Worm (Caenorhabditis elegans) whole organism, young adult: ENCODE measurements around the gene R10E11.6.

ENCODE experiments used
- B0019.2 ChIP-seq: fragments of 200-800 bp; sonication (Bioruptor generic); conservative IDR thresholded peaks from 2 replicates; pipeline ENCODE4 v1.3.6; 2022; ENCODE audit warnings: missing genetic modification reagents, missing genetic modification characterization, missing compliant biosample characterization
- C06A6.2 ChIP-seq: fragments of 200-800 bp; sonication (Bioruptor generic); conservative IDR thresholded peaks from 2 replicates; pipeline ENCODE4 v1.3.6; 2022; ENCODE audit warnings: missing genetic modification characterization, missing compliant biosample characterization
- C17E4.6 ChIP-seq: fragments of 200-800 bp; sonication (Bioruptor generic); IDR thresholded peaks from 2 replicates; pipeline ENCODE4 v1.3.6; 2022; ENCODE audit warnings: missing genetic modification reagents, missing genetic modification characterization, missing compliant biosample characterization
- F22D6.2 ChIP-seq: sonication (generic microtip); optimal IDR thresholded peaks from 2 replicates; lab custom pipeline; 2016; ENCODE audit warnings: mild to moderate bottlenecking, missing genetic modification characterization, missing compliant biosample characterization
- F57A8.1 ChIP-seq: fragments of 200-800 bp; sonication (Bioruptor generic); optimal IDR thresholded peaks from 2 replicates; lab custom pipeline; 2018; ENCODE audit warnings: mild to moderate bottlenecking, missing genetic modification characterization, moderate library complexity, missing compliant biosample characterization
- F57C9.4 ChIP-seq: sonication (generic microtip); optimal IDR thresholded peaks from 2 replicates; lab custom pipeline; 2017; ENCODE audit warnings: mild to moderate bottlenecking, missing genetic modification characterization, missing compliant biosample characterization
- K11D2.4 ChIP-seq: fragments of 200-800 bp; sonication (Bioruptor generic); IDR thresholded peaks from 2 replicates; pipeline ENCODE4 v1.3.6; 2022; ENCODE audit warnings: missing genetic modification reagents, missing genetic modification characterization, missing compliant biosample characterization
- K12H6.12 ChIP-seq: fragments of 200-800 bp; sonication (Bioruptor generic); optimal IDR thresholded peaks from 2 replicates; lab custom pipeline; 2018; ENCODE audit warnings: mild to moderate bottlenecking, missing genetic modification characterization, missing compliant biosample characterization
- Y79H2A.3 ChIP-seq: fragments of 200-800 bp; sonication (Bioruptor generic); conservative IDR thresholded peaks from 2 replicates; pipeline ENCODE4 v1.3.6; 2022; ENCODE audit warnings: missing genetic modification reagents, missing genetic modification characterization, missing compliant biosample characterization
- ZK185.1 ChIP-seq: sonication (generic microtip); optimal IDR thresholded peaks from 2 replicates; lab custom pipeline; 2016; ENCODE audit warnings: mild to moderate bottlenecking, missing genetic modification characterization, missing compliant biosample characterization; ENCODE audit not compliant: poor library complexity, severe bottlenecking
- ama-1 ChIP-seq, 3 experiments: fragments of 150-350 bp in 1 of 3; sonication (generic microtip) in 2 of 3; optimal IDR thresholded peaks; 2 replicates each; lab custom pipeline; 2014 to 2018; ENCODE audit warnings: missing biosample characterization in 2 of 3, missing genetic modification characterization in 2 of 3, missing genetic modification reagents in 2 of 3
- aptf-3 ChIP-seq: fragments of 200-800 bp; sonication (Bioruptor generic); IDR thresholded peaks from 2 replicates; pipeline ENCODE4 v1.3.6; 2022; ENCODE audit warnings: missing genetic modification characterization, missing compliant biosample characterization
- ceh-58 ChIP-seq: fragments of 200-800 bp; sonication (Bioruptor generic); IDR thresholded peaks from 2 replicates; pipeline ENCODE4 v1.3.6; 2022; ENCODE audit warnings: missing genetic modification characterization, missing compliant biosample characterization
- ceh-91 ChIP-seq: fragments of 200-800 bp; sonication (Bioruptor generic); IDR thresholded peaks from 2 replicates; pipeline ENCODE4 v1.3.6; 2022; ENCODE audit warnings: missing genetic modification reagents, missing genetic modification characterization, missing compliant biosample characterization
- chd-7 ChIP-seq: sonication (generic microtip); optimal IDR thresholded peaks from 2 replicates; lab custom pipeline; 2016; ENCODE audit warnings: mild to moderate bottlenecking, missing genetic modification characterization, moderate library complexity, missing compliant biosample characterization
- dpl-1 ChIP-seq: fragments of 150-350 bp; optimal IDR thresholded peaks from 2 replicates; lab custom pipeline; 2014; ENCODE audit warnings: missing biosample characterization, missing genetic modification reagents, missing genetic modification characterization
- ets-4 ChIP-seq: fragments of 200-800 bp; sonication (Bioruptor generic); optimal IDR thresholded peaks from 2 replicates; lab custom pipeline; 2018; ENCODE audit warnings: mild to moderate bottlenecking, missing genetic modification characterization, missing compliant biosample characterization
- gei-17 ChIP-seq: fragments of 200-800 bp; sonication (Bioruptor generic); optimal IDR thresholded peaks from 2 replicates; lab custom pipeline; 2018; ENCODE audit warnings: mild to moderate bottlenecking, missing genetic modification characterization, missing compliant biosample characterization
- hmg-20 ChIP-seq: fragments of 200-800 bp; sonication (Bioruptor generic); IDR thresholded peaks from 2 replicates; pipeline ENCODE4 v1.3.6; 2022; ENCODE audit warnings: missing genetic modification reagents, missing genetic modification characterization, missing compliant biosample characterization
- hsf-1 ChIP-seq: fragments of 200-800 bp; sonication (Bioruptor generic); IDR thresholded peaks from 2 replicates; pipeline ENCODE4 v1.3.6; 2022; ENCODE audit warnings: missing genetic modification reagents, missing genetic modification characterization, missing compliant biosample characterization
- lin-54 ChIP-seq: fragments of 200-800 bp; sonication (Bioruptor generic); optimal IDR thresholded peaks from 2 replicates; lab custom pipeline; 2018; ENCODE audit warnings: mild to moderate bottlenecking, missing genetic modification characterization, missing compliant biosample characterization
- lir-1 ChIP-seq: fragments of 200-800 bp; sonication (Bioruptor generic); conservative IDR thresholded peaks from 2 replicates; pipeline ENCODE4 v1.3.6; 2022; ENCODE audit warnings: missing genetic modification reagents, missing genetic modification characterization, missing compliant biosample characterization
- lsy-27 ChIP-seq: sonication (generic microtip); optimal IDR thresholded peaks from 2 replicates; lab custom pipeline; 2017; ENCODE audit warnings: missing genetic modification characterization, mild to moderate bottlenecking, missing compliant biosample characterization, antibody characterized with exemption, missing genotype, borderline replicate concordance; ENCODE audit not compliant: insufficient read depth
- madf-3 ChIP-seq: fragments of 200-800 bp; sonication (Bioruptor generic); IDR thresholded peaks from 2 replicates; pipeline ENCODE4 v1.3.6; 2022; ENCODE audit warnings: missing genetic modification reagents, missing genetic modification characterization, missing compliant biosample characterization
- mes-4 ChIP-seq: sonication (generic microtip); optimal IDR thresholded peaks from 2 replicates; lab custom pipeline; 2016; ENCODE audit warnings: missing genotype, missing genetic modification characterization, missing compliant biosample characterization
- mxl-1 ChIP-seq: sonication (generic microtip); optimal IDR thresholded peaks from 2 replicates; lab custom pipeline; 2016; ENCODE audit warnings: missing genetic modification characterization, missing compliant biosample characterization
- nfya-1 ChIP-seq: sonication (generic microtip); optimal IDR thresholded peaks from 2 replicates; lab custom pipeline; 2017; ENCODE audit warnings: antibody characterized with exemption, missing compliant biosample characterization, missing genetic modification characterization, borderline replicate concordance; ENCODE audit not compliant: insufficient read depth
- nhr-120 ChIP-seq: fragments of 200-800 bp; sonication (Bioruptor generic); IDR thresholded peaks from 2 replicates; pipeline ENCODE4 v1.3.6; 2022; ENCODE audit warnings: missing genetic modification characterization, missing compliant biosample characterization
- nhr-179 ChIP-seq: sonication (generic microtip); optimal IDR thresholded peaks from 2 replicates; lab custom pipeline; 2016; ENCODE audit warnings: mild to moderate bottlenecking, missing genetic modification characterization, missing compliant biosample characterization
- nhr-27 ChIP-seq: fragments of 200-800 bp; sonication (Bioruptor generic); optimal IDR thresholded peaks from 2 replicates; lab custom pipeline; 2018; ENCODE audit warnings: mild to moderate bottlenecking, missing genetic modification characterization, moderate library complexity, missing compliant biosample characterization
- nhr-80 ChIP-seq: sonication (generic microtip); optimal IDR thresholded peaks from 2 replicates; lab custom pipeline; 2016; ENCODE audit warnings: missing genetic modification characterization, missing compliant biosample characterization
- pha-4 ChIP-seq: fragments of 150-350 bp; sonication (generic microtip); optimal IDR thresholded peaks from 2 replicates; lab custom pipeline; 2014; ENCODE audit warnings: missing biosample characterization, missing genetic modification reagents, missing genetic modification characterization
- sea-2 ChIP-seq: fragments of 200-800 bp; sonication (Bioruptor generic); IDR thresholded peaks from 2 replicates; pipeline ENCODE4 v1.3.6; 2022; ENCODE audit warnings: missing genetic modification characterization, missing compliant biosample characterization
- snpc-1.3 ChIP-seq: sonication (generic microtip); optimal IDR thresholded peaks from 2 replicates; lab custom pipeline; 2017; ENCODE audit warnings: missing genetic modification characterization, mild to moderate bottlenecking, missing compliant biosample characterization, antibody characterized with exemption, moderate library complexity, missing genotype, missing genetic modification reagents; ENCODE audit not compliant: insufficient read depth
- snpc-4 ChIP-seq, 5 experiments: fragments of 150-350 bp in 1 of 5; sonication (generic microtip) in 4 of 5; optimal IDR thresholded peaks; 2 replicates each; lab custom pipeline; 2014 to 2018; ENCODE audit warnings: missing genetic modification characterization in 5 of 5, missing biosample characterization in 3 of 5, antibody characterized with exemption in 2 of 5, mild to moderate bottlenecking in 2 of 5, missing compliant biosample characterization in 2 of 5, missing genotype in 2 of 5, moderate library complexity in 2 of 5, missing genetic modification reagents in 1 of 5
- somi-1 ChIP-seq: fragments of 200-800 bp; sonication (Bioruptor generic); optimal IDR thresholded peaks from 2 replicates; lab custom pipeline; 2018; ENCODE audit warnings: mild to moderate bottlenecking, missing genetic modification characterization, missing compliant biosample characterization
- sptf-2 ChIP-seq: fragments of 200-800 bp; sonication (Bioruptor generic); optimal IDR thresholded peaks from 2 replicates; lab custom pipeline; 2018; ENCODE audit warnings: mild to moderate bottlenecking, missing genetic modification characterization, missing compliant biosample characterization
- tbp1 ChIP-seq: fragments of 200-800 bp; sonication (Bioruptor generic); optimal IDR thresholded peaks from 2 replicates; lab custom pipeline; 2018; ENCODE audit warnings: mild to moderate bottlenecking, missing genetic modification characterization, missing compliant biosample characterization
- tbx-9 ChIP-seq: sonication (generic microtip); optimal IDR thresholded peaks from 2 replicates; lab custom pipeline; 2016; ENCODE audit warnings: borderline replicate concordance, missing genetic modification characterization, inconsistent platforms, missing compliant biosample characterization
- unc-130 ChIP-seq: sonication (generic microtip); optimal IDR thresholded peaks from 2 replicates; lab custom pipeline; 2016; ENCODE audit warnings: missing genetic modification reagents, missing genetic modification characterization, missing compliant biosample characterization
- zim-3 ChIP-seq: sonication (generic microtip); optimal IDR thresholded peaks from 2 replicates; lab custom pipeline; 2017; ENCODE audit warnings: mild to moderate bottlenecking, missing genetic modification characterization, moderate library complexity, missing compliant biosample characterization
- ztf-3 ChIP-seq: fragments of 200-800 bp; sonication (Bioruptor generic); optimal IDR thresholded peaks from 2 replicates; lab custom pipeline; 2018; ENCODE audit warnings: mild to moderate bottlenecking, missing genetic modification characterization, missing compliant biosample characterization

The R10E11.6 gene

DNA sequence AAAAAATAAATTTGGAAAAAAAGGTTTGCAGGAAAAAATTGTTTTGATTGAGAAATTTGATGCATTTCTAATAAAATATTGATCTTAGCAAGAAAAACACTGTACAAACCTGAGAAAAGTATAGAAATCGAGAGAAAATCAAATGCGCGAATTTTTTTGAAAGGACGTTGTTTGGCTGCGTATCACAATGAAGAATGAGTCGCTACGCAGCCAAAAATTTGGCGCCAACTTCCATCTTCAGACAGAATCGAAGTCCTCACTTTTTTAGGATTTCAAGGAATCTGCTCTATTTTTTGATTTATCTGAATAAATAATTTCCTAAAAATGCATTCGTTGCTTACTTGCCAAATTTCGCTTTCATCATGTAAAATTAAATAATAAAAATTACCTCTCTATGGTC, 36.1 kb upstream of the R10E11.6 start (continued):
- TF ChIP-seq F22D6.2 (no peak), lir-1 (GFP tag; lab: Robert Waterston, UW) (no peak), F57A8.1 (no peak), pha-4 (tag; lab: Kevin White, UChicago) (no peak), lsy-27 (tag; lab: Kevin White, UChicago) (no peak), chd-7 (no peak), mxl-1 (tag; lab: Kevin White, UChicago) (no peak), lin-54 (GFP tag; lab: Kevin White, UChicago) (peak; percentile 37), K12H6.12 (tag; lab: Kevin White, UChicago) (no peak), ceh-58 (no peak), ceh-91 (GFP tag; lab: Robert Waterston, UW) (peak; percentile 74), ama-1 (optimal IDR thresholded peaks at IDR 0.05; lab: Kevin White, UChicago) (no peak), ama-1 (GFP tag; optimal IDR thresholded peaks at IDR 0.05; lab: Kevin White, UChicago) (no peak), ets-4 (GFP tag; lab: Kevin White, UChicago) (no peak), tbx-9 (tag; lab: Kevin White, UChicago) (no peak), tbp1 (GFP tag; lab: Kevin White, UChicago) (peak; percentile 17), mes-4 (tag; lab: Kevin White, UChicago) (no peak), B0019.2 (GFP tag; lab: Robert Waterston, UW) (no peak), Y79H2A.3 (GFP tag; lab: Robert Waterston, UW) (no peak), gei-17 (no peak), zim-3 (tag; lab: Kevin White, UChicago) (no peak), hmg-20 (GFP tag; lab: Robert Waterston, UW) (no peak), C17E4.6 (GFP tag; lab: Robert Waterston, UW) (no peak), dpl-1 (GFP tag; lab: Kevin White, UChicago) (peak; percentile 59), unc-130 (GFP tag; lab: Kevin White, UChicago) (peak; percentile 46), sptf-2 (GFP tag; lab: Kevin White, UChicago) (no peak), sea-2 (GFP tag; lab: Robert Waterston, UW) (no peak), hsf-1 (GFP tag; lab: Robert Waterston, UW) (0 out of 2 replicates have a peak, but pooled peaks have one; percentile 24), nhr-80 (tag; lab: Kevin White, UChicago) (no peak), somi-1 (GFP tag; lab: Kevin White, UChicago) (no peak), madf-3 (GFP tag; lab: Robert Waterston, UW) (peak; percentile 79; the same call in 1 of the 2 replicates), C06A6.2 (GFP tag; lab: Robert Waterston, UW) (no peak), ZK185.1 (tag; lab: Kevin White, UChicago) (no peak), nhr-120 (no peak), K11D2.4 (GFP tag; lab: Robert Waterston, UW) (no peak), snpc-4 (GFP tag; optimal IDR thresholded peaks at IDR 0.05; lab: Kevin White, UChicago) (no peak), snpc-4 (tag; optimal IDR thresholded peaks at IDR 0.05; lab: Kevin White, UChicago) (peak in 2 of 4 experiments; percentile 7 to 10), snpc-1.3 (peak; percentile 56), aptf-3 (GFP tag; lab: Robert Waterston, UW) (no peak), nhr-27 (no peak), F57C9.4 (no peak), nhr-179 (no peak), nfya-1 (tag; lab: Kevin White, UChicago) (no peak), ztf-3 (GFP tag; lab: Kevin White, UChicago) (no peak)
